Fruit fly (Drosophila melanogaster) whole organism, larva: ENCODE data around the gene CG8630.

Experiments
- noc ChIP-seq: fragments of 200-800 bp; sonication (Bioruptor generic); optimal IDR thresholded peaks from 3 replicates; lab custom pipeline; 2019; ENCODE audit warnings: missing biosample characterization, mild to moderate bottlenecking, missing genetic modification characterization, moderate library complexity

CG8630 gene

DNA sequence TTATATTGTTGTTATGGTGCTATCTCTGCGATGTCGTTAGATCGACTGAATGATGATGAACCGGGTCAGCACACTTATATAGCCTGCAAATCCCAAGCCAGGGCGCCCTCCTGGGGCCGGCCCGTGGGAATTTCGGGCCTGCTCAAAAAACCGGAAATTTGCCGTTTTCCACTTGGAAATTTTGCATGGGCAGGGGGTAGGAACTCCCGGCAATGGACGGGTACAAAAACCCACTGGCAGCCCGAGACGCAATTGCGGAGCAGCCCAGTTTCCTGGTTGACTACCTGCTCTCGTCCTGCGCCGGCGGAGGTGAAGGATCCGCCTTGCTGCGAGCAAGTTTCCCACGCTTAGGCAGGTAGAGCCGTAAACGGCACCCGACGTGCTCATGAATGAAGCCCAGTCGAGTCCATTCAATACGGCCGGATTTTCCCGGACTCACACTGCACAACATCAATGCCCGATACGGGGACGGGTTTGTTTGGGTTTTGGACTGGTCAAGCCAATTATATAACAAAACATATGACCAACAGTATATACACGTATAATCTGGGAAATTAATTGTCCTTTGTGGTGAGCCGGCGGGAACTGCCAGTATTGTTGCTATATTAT lies 13.7 kb downstream of the CG8630 start, which contains the start of gene wntD:
TSS of gene wntD (minus strand) at position 51 of the 609 bp plus-strand sequence.
- TF ChIP-seq noc (tag; lab: Kevin White, UChicago): no peak

DNA sequence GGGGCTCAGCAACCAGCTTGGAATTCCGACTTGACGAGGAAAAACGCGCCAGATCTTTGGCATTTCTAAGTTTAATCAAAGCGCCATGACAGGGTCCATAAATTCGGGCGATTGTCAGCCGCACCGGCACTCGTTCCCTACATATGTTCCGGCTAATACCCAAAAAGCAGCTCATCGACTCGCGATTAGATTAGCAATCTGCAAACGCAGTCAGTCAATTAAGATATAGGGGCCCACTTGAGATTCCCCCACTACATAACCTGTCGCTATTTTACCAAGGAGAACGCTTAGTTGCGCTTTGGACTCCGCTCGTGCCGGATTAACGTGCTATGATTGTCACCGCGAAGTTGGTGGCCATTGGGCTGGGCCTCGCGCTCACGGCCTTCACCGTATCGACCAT lies 14.9 kb downstream of the CG8630 start, which contains the start of gene CG8773:
TSS of gene CG8773 (plus strand) at position 288 of the 400 bp plus-strand sequence.
- TF ChIP-seq noc (tag; lab: Kevin White, UChicago): peak; percentile 75

DNA sequence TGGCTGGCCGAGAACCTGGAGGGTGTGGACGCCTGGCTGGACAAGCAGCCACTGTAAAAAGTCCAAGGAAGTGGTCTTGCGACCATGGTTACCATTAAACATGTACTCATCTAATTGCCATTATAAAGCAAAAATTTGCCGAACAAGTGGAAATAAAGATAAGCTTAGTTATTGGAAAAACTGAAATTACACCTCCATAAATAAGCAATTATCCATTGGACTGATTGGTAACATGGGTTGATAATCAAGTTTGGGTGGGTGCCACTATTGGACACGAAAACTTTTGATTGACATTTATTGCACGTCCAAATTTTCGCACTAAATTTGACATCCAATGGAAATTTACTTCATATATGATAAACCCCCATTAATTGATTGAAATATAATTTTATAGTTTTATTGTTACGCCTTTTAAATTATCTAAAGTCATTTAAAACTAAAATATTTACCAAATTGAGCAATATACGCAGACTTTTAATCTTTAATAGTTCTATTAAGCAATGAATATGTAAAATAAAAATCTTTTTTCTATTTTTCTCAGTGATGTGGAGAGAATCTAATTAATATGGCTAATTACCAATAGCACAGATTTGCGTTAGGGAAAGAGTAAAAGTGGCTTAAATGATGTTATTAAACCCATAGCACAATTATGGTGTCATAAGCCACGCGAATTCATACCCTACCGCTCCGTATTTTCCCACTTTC lies 18.7 kb downstream of the CG8630 start, which contains the start of gene CG8774:
TSS of gene CG8774 (plus strand) at position 655 of the 705 bp plus-strand sequence.
- TF ChIP-seq noc (tag; lab: Kevin White, UChicago): no peak

DNA sequence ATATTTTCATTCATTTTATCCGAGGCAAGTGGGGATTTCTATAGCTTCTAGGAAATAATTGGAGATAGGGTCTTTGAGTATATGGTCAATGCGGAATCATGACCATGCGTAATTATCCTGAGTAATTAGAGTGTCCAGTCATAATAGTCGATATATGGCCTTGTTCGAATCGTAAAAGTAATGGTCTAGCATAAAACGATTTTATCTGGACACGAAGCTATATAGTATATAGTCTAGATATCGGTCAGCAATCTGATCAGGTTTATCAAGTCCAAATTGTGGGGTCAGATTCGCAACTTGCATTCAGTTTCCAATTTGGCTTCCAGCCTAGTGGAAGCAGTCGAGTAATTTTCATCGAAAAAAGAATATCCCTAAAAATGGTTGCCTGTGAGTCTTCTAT lies 22.8 kb downstream of the CG8630 start, which contains the start of gene CG32473:
TSS of gene CG32473 (plus strand) at position 301 of the 400 bp plus-strand sequence.
- TF ChIP-seq noc (tag; lab: Kevin White, UChicago): no peak

DNA sequence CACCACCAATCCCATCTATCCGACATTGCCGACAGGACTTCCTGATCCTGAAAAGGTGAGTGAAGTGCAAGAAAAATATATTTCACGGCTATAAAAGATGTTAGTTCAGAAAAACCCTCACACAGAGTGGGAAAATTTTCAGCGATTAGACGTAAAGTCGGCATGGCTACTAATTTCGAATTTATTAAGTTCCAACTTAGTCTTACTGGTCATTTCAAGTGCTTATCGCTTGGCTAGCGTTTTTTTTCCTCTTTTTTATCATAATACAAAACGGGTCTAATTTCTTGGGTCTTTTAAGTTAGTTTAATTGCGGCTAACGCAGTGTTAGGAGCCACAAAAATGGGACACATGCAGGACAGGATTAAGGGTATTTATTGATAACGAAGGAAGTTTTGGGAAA lies 23.6 kb downstream of the CG8630 start, which contains the start of gene CG43208:
TSS of gene CG43208 (plus strand) at position 301 of the 400 bp plus-strand sequence.
- TF ChIP-seq noc (tag; lab: Kevin White, UChicago): no peak

DNA sequence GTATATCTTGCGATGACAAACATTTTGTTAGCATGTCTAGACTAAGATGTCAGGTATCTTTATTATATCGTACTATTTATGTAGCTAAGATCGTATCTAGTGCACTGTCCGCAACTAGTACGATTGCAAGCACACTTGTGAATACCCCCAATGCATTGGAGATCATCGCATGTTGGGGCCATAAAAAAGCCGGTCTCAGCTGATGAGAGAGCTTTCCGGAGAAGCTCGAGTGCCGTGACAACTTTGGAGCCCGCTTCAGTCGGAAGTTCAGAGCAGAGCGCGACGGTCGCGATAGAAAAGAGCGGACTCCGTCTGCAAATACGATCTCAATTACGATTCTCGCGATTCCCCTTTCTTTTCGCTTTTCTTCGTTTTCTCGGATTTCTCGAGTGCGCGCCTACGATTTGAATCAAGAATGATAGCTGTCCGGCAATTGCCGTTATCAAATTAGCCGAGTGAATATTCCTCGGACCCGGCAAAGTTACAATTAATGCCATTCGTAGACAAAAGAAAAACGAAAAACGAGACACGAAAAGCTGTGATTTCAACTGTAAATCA lies 25.1 kb downstream of the CG8630 start:
- TF ChIP-seq noc (tag; lab: Kevin White, UChicago): no peak

DNA sequence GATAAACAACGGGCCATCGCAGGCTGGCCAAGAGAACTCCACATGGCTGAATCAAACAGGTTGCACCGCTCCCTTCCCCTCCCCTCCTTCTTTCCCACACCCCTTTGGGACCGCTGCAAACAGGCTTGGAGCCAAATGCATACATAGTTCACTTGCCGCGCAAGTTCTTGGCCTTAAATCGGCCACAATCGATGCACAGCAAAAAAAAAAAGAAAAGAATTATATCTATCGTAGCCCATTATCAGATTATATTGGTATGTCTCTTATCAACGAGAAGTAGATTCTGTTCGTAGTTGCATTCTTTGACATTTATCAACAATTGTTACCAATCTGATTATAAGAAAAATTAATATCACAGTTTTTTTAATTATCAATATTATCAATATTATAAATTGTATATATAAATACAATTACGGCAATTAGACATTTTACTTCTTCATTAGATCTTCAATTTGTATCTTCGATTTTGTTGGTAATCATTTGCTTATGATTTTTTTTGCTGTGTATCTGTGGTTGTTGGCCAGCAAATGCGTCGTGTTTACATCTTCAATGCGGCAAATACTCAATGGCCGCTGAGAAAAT lies 25.9 kb downstream of the CG8630 start:
- no peak for TF ChIP-seq noc (tag; lab: Kevin White, UChicago)

DNA sequence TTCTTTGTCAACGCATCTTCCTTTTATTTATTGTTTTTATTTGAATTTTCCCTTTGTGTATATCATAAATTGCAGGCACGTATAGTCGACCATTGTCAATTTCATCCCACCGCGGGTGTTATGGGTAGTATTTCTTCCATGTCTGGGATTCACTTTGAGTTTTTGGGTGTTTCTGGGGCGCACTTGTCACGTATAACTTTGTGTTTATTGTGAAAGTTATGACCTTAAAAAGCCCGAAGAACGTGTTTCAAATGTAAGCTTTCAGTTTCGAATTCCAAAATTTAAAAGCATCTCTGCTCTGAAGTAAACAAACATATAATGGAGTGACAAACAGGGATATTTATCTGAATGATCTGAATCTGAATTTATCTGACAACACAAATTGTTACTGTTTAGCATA lies 27.1 kb downstream of the CG8630 start:
- TF ChIP-seq noc (tag; lab: Kevin White, UChicago): no peak

DNA sequence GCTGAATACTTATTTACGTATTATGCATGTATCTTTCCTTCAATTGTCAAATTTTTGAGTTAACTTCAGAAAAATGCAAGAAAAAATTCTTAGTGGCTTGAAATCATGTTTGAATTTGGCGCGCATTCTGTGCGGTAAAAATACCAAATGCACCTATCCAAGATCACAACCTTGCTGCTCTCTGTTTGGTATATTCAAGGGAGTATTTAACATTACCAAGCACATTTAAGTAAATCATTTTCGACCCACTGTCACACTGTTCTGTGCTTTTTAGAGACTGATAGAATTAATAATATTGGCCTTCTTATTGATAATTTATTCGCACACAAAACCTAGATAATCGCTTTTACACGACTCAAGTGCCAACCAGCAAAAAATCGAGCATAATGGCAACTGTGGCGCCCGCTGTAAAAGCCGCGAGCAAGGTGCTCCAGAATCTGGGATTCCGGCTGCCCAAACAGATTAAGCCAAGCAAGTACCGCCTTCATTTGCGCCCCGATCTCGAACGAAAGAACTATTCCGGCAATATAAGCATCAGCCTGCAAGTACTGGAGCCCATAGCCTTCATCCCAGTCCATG lies 29.7 kb downstream of the CG8630 start:
- TF ChIP-seq noc (tag; lab: Kevin White, UChicago): no peak

DNA sequence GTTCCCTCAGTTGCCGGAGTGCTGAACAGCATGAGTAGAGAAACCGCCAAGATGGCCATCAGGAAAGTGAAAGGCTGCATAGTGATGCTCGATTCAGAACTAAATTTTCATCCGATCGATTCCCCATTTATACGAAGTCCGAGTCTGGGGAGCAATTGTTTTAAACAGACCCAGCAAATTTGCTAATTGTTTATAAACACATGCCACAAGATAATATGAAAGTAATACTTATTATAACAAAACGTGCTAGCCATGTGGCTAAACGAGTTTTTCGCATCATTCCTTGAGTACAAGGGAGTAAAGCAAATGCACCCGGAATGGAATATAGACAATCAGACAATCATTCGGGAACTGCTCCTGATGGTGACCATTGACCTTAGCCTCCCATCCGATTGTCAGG lies 33.6 kb downstream of the CG8630 start, which contains the start of gene CG44142:
TSS of gene CG44142 (minus strand) at position 101 of the 400 bp plus-strand sequence.
- TF ChIP-seq noc (tag; lab: Kevin White, UChicago): no peak

DNA sequence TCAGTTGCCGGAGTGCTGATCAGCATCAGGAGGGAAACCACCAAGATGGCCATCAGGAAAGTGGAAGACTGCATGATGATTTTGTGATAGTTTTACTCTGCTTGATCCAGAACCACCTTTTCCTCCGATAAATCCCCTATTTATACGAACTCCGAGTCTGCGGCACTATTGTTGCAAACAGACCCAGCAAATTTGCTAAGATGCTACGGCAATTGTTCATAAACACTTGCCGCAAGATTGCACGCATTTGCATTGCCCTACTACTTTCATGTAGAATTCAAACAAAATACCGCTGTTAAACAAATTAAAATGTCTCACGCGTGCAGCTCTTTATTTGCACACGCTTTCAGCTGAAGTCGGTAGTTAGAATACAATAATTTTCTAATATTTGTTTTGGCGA lies 39.6 kb downstream of the CG8630 start, which contains the start of gene CG45080:
TSS of gene CG45080 (minus strand) at position 101 of the 400 bp plus-strand sequence.
- no peak for TF ChIP-seq noc (tag; lab: Kevin White, UChicago)

DNA sequence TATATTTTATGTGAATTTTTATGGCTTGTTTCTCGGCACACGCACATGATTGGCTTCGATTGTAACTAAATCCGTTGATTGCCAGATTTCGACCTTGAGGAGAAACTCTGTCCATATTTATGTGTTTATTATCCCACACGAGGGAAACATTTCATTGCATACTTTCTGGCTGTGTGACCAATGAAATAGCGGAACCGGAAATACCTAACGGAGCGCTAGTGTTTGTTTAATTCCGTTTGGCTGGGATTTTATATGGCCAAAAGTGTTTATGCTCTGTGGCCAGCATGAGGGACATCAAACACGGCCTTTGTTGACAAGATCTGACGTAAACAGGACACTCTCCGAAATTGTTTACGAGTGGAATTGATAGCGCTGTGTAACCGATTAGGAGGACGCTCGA lies 40.4 kb downstream of the CG8630 start:
- no peak for TF ChIP-seq noc (tag; lab: Kevin White, UChicago)

DNA sequence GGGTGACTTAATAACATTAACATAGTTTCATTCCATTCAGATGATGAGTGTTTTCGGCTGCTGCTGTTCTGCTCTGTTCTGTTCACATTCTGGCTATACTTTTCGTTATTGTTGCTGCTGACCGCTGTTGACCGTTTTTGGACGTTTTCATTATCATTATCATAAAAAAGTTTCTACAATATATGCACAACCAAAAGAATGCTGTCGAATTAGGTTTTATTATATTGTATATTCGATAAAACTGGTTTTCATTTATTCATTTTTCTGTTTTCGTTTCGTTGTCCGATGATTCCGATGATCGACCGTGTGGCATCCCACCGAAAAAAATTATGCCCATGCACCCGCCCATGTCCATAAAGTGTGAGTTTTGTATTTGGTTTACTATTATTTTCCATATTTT lies 53.5 kb downstream of the CG8630 start:
- TF ChIP-seq noc (tag; lab: Kevin White, UChicago): no peak

DNA sequence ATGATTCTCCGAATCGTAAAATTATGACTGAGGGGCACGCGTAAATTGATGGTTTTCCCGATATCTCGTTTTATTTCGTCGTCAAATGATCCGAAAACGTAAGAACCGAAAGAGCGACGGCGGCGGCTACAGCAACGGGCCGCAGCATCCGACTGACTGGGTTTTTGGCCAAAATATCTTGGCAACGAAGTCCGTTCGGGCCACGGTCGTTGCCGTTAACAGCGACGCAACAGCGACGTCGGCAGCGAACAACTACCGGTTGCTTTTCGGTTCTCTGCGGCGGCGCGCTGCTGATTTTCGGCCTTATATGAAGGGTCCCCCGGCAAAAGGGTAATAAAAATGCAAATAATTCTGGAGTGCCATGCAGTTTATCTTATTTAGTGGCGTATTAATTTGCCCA lies 54.5 kb downstream of the CG8630 start, which contains the start of gene PK2-R2:
TSS of gene PK2-R2 (minus strand) at position 160 of the 400 bp plus-strand sequence.
- TF ChIP-seq noc (tag; lab: Kevin White, UChicago): no peak
